Worm (Caenorhabditis elegans) whole organism, L3 larva: Measurements from ENCODE around the gene idpp-14.

ENCODE experiments used
- R02D3.7 ChIP-seq: fragments of 150-350 bp; optimal IDR thresholded peaks from 2 replicates; lab custom pipeline; 2014; ENCODE audit warnings: missing biosample characterization, missing genetic modification characterization
- ZK546.5 ChIP-seq: sonication (generic microtip); optimal IDR thresholded peaks from 2 replicates; lab custom pipeline; 2017; ENCODE audit warnings: missing biosample characterization, missing genetic modification characterization
- aly-2 ChIP-seq: fragments of 150-350 bp; optimal IDR thresholded peaks from 2 replicates; lab custom pipeline; 2014; ENCODE audit warnings: missing biosample characterization, missing genetic modification characterization
- ama-1 ChIP-seq: fragments of 150-350 bp; optimal IDR thresholded peaks from 2 replicates; lab custom pipeline; 2018
- ceh-16 ChIP-seq: sonication (generic microtip); optimal IDR thresholded peaks from 2 replicates; lab custom pipeline; 2017; ENCODE audit warnings: missing biosample characterization, missing genetic modification characterization
- ceh-28 ChIP-seq: fragments of 150-350 bp; optimal IDR thresholded peaks from 2 replicates; lab custom pipeline; 2014; ENCODE audit warnings: missing biosample characterization, missing genetic modification reagents, missing genetic modification characterization
- ceh-82 ChIP-seq: fragments of 150-350 bp; optimal IDR thresholded peaks from 2 replicates; lab custom pipeline; 2014; ENCODE audit warnings: missing biosample characterization, missing genetic modification characterization
- ceh-9 ChIP-seq: sonication (generic microtip); optimal IDR thresholded peaks from 2 replicates; lab custom pipeline; 2018; ENCODE audit warnings: missing biosample characterization, missing genetic modification characterization
- daf-12 ChIP-seq: fragments of 150-350 bp; optimal IDR thresholded peaks from 2 replicates; lab custom pipeline; 2014; ENCODE audit warnings: missing biosample characterization, missing genetic modification reagents, missing genetic modification characterization
- egl-27 ChIP-seq: sonication (generic microtip); optimal IDR thresholded peaks from 4 replicates; lab custom pipeline; 2017; ENCODE audit warnings: missing biosample characterization, missing genetic modification reagents, missing genetic modification characterization
- egl-5 ChIP-seq: fragments of 150-350 bp; optimal IDR thresholded peaks from 2 replicates; lab custom pipeline; 2017; ENCODE audit warnings: missing biosample characterization, missing genetic modification reagents, missing genetic modification characterization, inconsistent platforms
- elt-1 ChIP-seq: fragments of 150-350 bp; optimal IDR thresholded peaks from 2 replicates; lab custom pipeline; 2014; ENCODE audit warnings: missing biosample characterization, missing genetic modification characterization
- elt-2 ChIP-seq: sonication (generic microtip); optimal IDR thresholded peaks from 2 replicates; lab custom pipeline; 2016; ENCODE audit warnings: missing genetic modification reagents, mild to moderate bottlenecking, missing genetic modification characterization, missing compliant biosample characterization
- elt-3 ChIP-seq, 3 experiments: fragments of 150-350 bp in 1 of 3; sonication (generic microtip) in 2 of 3; optimal IDR thresholded peaks; 2 replicates in 2 of 3; 4 replicates in 1 of 3; lab custom pipeline; 2014 to 2017; ENCODE audit warnings: missing biosample characterization in 3 of 3, missing genetic modification characterization in 3 of 3
- eor-1 ChIP-seq, 2 experiments: fragments of 150-350 bp; optimal IDR thresholded peaks; 2 replicates each; lab custom pipeline; 2014 to 2018; ENCODE audit warnings: missing biosample characterization in 2 of 2, missing genetic modification characterization in 2 of 2
- fkh-10 ChIP-seq: sonication (generic microtip); optimal IDR thresholded peaks from 2 replicates; lab custom pipeline; 2017; ENCODE audit warnings: missing biosample characterization, missing genetic modification reagents, missing genetic modification characterization
- fkh-2 ChIP-seq: fragments of 150-350 bp; optimal IDR thresholded peaks from 2 replicates; lab custom pipeline; 2014; ENCODE audit warnings: missing biosample characterization, missing genetic modification reagents, missing genetic modification characterization
- fos-1 ChIP-seq: fragments of 150-350 bp; optimal IDR thresholded peaks from 2 replicates; lab custom pipeline; 2014; ENCODE audit warnings: missing biosample characterization, missing genetic modification characterization
- hmg-11 ChIP-seq: sonication (generic microtip); optimal IDR thresholded peaks from 2 replicates; lab custom pipeline; 2016; ENCODE audit warnings: missing genetic modification characterization, missing compliant biosample characterization
- jun-1 ChIP-seq: fragments of 150-350 bp; optimal IDR thresholded peaks from 2 replicates; lab custom pipeline; 2014; ENCODE audit warnings: missing biosample characterization, missing genetic modification reagents, missing genetic modification characterization
- lin-15B ChIP-seq: fragments of 150-350 bp; optimal IDR thresholded peaks from 2 replicates; lab custom pipeline; 2014; ENCODE audit warnings: missing biosample characterization, missing genetic modification characterization
- lin-39 ChIP-seq: fragments of 150-350 bp; optimal IDR thresholded peaks from 2 replicates; lab custom pipeline; 2018; ENCODE audit warnings: missing biosample characterization, missing genetic modification reagents, missing genetic modification characterization
- lsy-12 ChIP-seq: sonication (generic microtip); optimal IDR thresholded peaks from 2 replicates; lab custom pipeline; 2016; ENCODE audit warnings: mild to moderate bottlenecking, missing genetic modification characterization, missing compliant biosample characterization
- mdl-1 ChIP-seq: fragments of 150-350 bp; optimal IDR thresholded peaks from 2 replicates; lab custom pipeline; 2014; ENCODE audit warnings: missing biosample characterization, missing genetic modification characterization
- mml-1 ChIP-seq: fragments of 150-350 bp; sonication (generic microtip); optimal IDR thresholded peaks from 3 replicates; lab custom pipeline; 2014; ENCODE audit warnings: missing biosample characterization, missing genetic modification characterization
- nfya-1 ChIP-seq: sonication (generic microtip); optimal IDR thresholded peaks from 2 replicates; lab custom pipeline; 2017; ENCODE audit warnings: missing genetic modification characterization, mild to moderate bottlenecking, missing compliant biosample characterization, antibody characterized with exemption, moderate library complexity; ENCODE audit not compliant: insufficient read depth
- nhr-11 ChIP-seq: fragments of 150-350 bp; optimal IDR thresholded peaks from 2 replicates; lab custom pipeline; 2014; ENCODE audit warnings: missing biosample characterization, missing genetic modification characterization
- nhr-12 ChIP-seq: fragments of 150-350 bp; optimal IDR thresholded peaks from 2 replicates; lab custom pipeline; 2014; ENCODE audit warnings: missing biosample characterization, missing genetic modification characterization
- nhr-23 ChIP-seq: fragments of 150-350 bp; optimal IDR thresholded peaks from 2 replicates; lab custom pipeline; 2014; ENCODE audit warnings: missing biosample characterization, missing genetic modification reagents, missing genetic modification characterization
- nhr-237 ChIP-seq: fragments of 150-350 bp; optimal IDR thresholded peaks from 2 replicates; lab custom pipeline; 2014; ENCODE audit warnings: missing biosample characterization, missing genetic modification characterization
- nhr-25 ChIP-seq: sonication (generic microtip); optimal IDR thresholded peaks from 2 replicates; lab custom pipeline; 2017; ENCODE audit warnings: missing biosample characterization, missing genetic modification characterization
- nhr-28 ChIP-seq: fragments of 150-350 bp; optimal IDR thresholded peaks from 2 replicates; lab custom pipeline; 2014; ENCODE audit warnings: missing biosample characterization, missing genetic modification characterization
- nhr-43 ChIP-seq: sonication (generic microtip); optimal IDR thresholded peaks from 2 replicates; lab custom pipeline; 2016; ENCODE audit warnings: mild to moderate bottlenecking, missing genetic modification characterization, missing compliant biosample characterization; ENCODE audit not compliant: poor library complexity, severe bottlenecking
- nhr-67 ChIP-seq: fragments of 150-350 bp; optimal IDR thresholded peaks from 2 replicates; lab custom pipeline; 2014; ENCODE audit warnings: missing biosample characterization, missing genetic modification characterization
- nhr-76 ChIP-seq: fragments of 150-350 bp; sonication (generic microtip); optimal IDR thresholded peaks from 5 replicates; lab custom pipeline; 2014; ENCODE audit warnings: missing biosample characterization, missing genetic modification characterization
- nhr-77 ChIP-seq: fragments of 150-350 bp; optimal IDR thresholded peaks from 2 replicates; lab custom pipeline; 2014; ENCODE audit warnings: missing biosample characterization, missing genetic modification characterization
- pha-4 ChIP-seq: fragments of 150-350 bp; optimal IDR thresholded peaks from 2 replicates; lab custom pipeline; 2014; ENCODE audit warnings: missing biosample characterization, missing genetic modification reagents, missing genetic modification characterization
- pqm-1 ChIP-seq: fragments of 150-350 bp; optimal IDR thresholded peaks from 2 replicates; lab custom pipeline; 2017; ENCODE audit warnings: missing biosample characterization, missing genetic modification characterization, inconsistent platforms
- skn-1 ChIP-seq: fragments of 150-350 bp; optimal IDR thresholded peaks from 2 replicates; lab custom pipeline; 2014; ENCODE audit warnings: missing biosample characterization, missing genetic modification characterization
- snpc-4 ChIP-seq: fragments of 150-350 bp; optimal IDR thresholded peaks from 2 replicates; lab custom pipeline; 2014; ENCODE audit warnings: missing biosample characterization, missing genetic modification characterization
- tbx-2 ChIP-seq: sonication (generic microtip); optimal IDR thresholded peaks from 2 replicates; lab custom pipeline; 2016; ENCODE audit warnings: mild to moderate bottlenecking, missing genetic modification characterization, missing compliant biosample characterization
- unc-39 ChIP-seq: sonication (generic microtip); optimal IDR thresholded peaks from 4 replicates; lab custom pipeline; 2017; ENCODE audit warnings: missing biosample characterization, missing genetic modification characterization
- zag-1 ChIP-seq: fragments of 150-350 bp; optimal IDR thresholded peaks from 2 replicates; lab custom pipeline; 2014; ENCODE audit warnings: missing biosample characterization, missing genetic modification characterization
- ztf-11 ChIP-seq: fragments of 150-350 bp; optimal IDR thresholded peaks from 2 replicates; lab custom pipeline; 2014; ENCODE audit warnings: missing biosample characterization, missing genetic modification characterization
- ztf-4 ChIP-seq: fragments of 150-350 bp; optimal IDR thresholded peaks from 2 replicates; lab custom pipeline; 2014; ENCODE audit warnings: missing biosample characterization, missing genetic modification characterization

idpp-14 gene

DNA sequence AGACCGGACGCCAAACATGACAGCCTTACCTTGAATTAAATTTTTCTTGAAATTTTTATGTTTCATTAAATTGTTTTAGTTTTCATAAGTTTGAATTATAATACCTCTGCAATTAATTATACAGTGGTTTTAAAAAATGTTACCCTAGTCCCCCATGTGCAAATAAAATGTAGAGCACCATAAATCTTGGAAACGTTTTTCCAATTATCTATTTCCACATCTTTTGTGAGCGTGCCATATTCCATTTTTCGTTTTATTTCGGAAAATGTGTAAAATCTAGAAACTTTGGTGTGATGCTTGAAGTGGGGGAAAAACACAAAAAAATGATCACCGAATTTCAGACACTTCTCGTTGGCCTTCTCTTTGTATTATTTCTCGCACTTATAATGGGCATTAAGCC lies 40.5 kb downstream of the idpp-14 start:
- TF ChIP-seq fkh-2 (tag; lab: Kevin White, UChicago) (no peak), R02D3.7 (tag; lab: Kevin White, UChicago) (no peak), pqm-1 (no peak), zag-1 (tag; lab: Kevin White, UChicago) (no peak), daf-12 (tag; lab: Kevin White, UChicago) (no peak), mdl-1 (no peak), nhr-28 (tag; lab: Kevin White, UChicago) (no peak), ztf-11 (tag; lab: Kevin White, UChicago) (no peak), tbx-2 (no peak), nhr-25 (no peak), ceh-28 (tag; lab: Kevin White, UChicago) (no peak), nfya-1 (tag; lab: Kevin White, UChicago) (no peak), skn-1 (no peak), nhr-12 (tag; lab: Kevin White, UChicago) (no peak), nhr-77 (tag; lab: Kevin White, UChicago) (no peak), pha-4 (no peak), elt-3 (tag; optimal IDR thresholded peaks at IDR 0.05; lab: Kevin White, UChicago) (no peak), egl-5 (tag; lab: Kevin White, UChicago) (no peak), hmg-11 (tag; lab: Kevin White, UChicago) (no peak)

ce11 chrX:16124290-16124689 lies 42.1 kb downstream of the idpp-14 start:
- TF ChIP-seq ceh-9 (tag; lab: Kevin White, UChicago) (no peak), skn-1 (no peak), lin-15B (tag; lab: Kevin White, UChicago) (no peak), egl-5 (tag; lab: Kevin White, UChicago) (no peak), egl-27 (tag; lab: Kevin White, UChicago) (no peak), unc-39 (tag; lab: Kevin White, UChicago) (no peak), zag-1 (tag; lab: Kevin White, UChicago) (no peak), elt-2 (tag; lab: Kevin White, UChicago) (no peak)

- TF ChIP-seq nhr-43 (tag; lab: Kevin White, UChicago) = no peak
- no peak for TF ChIP-seq mdl-1
- no peak for TF ChIP-seq nhr-76
- no peak for TF ChIP-seq snpc-4 (tag; lab: Kevin White, UChicago)
- no peak for TF ChIP-seq mml-1 (tag; lab: Kevin White, UChicago)
- TF ChIP-seq tbx-2 = no peak
- no peak for TF ChIP-seq ceh-16 (tag; lab: Kevin White, UChicago)
- TF ChIP-seq elt-3 (tag; optimal IDR thresholded peaks at IDR 0.05; lab: Kevin White, UChicago) = no peak
Measured at ce11 chrX:16124794-16125193, 42.6 kb downstream of the idpp-14 start.

- TF ChIP-seq nhr-11 (no peak), aly-2 (tag; lab: Kevin White, UChicago) (no peak), skn-1 (no peak), unc-39 (tag; lab: Kevin White, UChicago) (no peak), nhr-77 (tag; lab: Kevin White, UChicago) (no peak), fos-1 (tag; lab: Kevin White, UChicago) (no peak), nhr-25 (no peak), mml-1 (tag; lab: Kevin White, UChicago) (no peak), fkh-10 (GFP tag; lab: Kevin White, UChicago) (peak; percentile 56), eor-1 (tag; optimal IDR thresholded peaks at IDR 0.05; lab: Kevin White, UChicago) (no peak), ceh-16 (tag; lab: Kevin White, UChicago) (no peak), snpc-4 (tag; lab: Kevin White, UChicago) (peak; percentile 11), nfya-1 (tag; lab: Kevin White, UChicago) (peak; percentile 65), daf-12 (tag; lab: Kevin White, UChicago) (no peak), pqm-1 (no peak), lin-39 (peak; percentile 75), elt-3 (tag; optimal IDR thresholded peaks at IDR 0.05; lab: Kevin White, UChicago) (no peak), ceh-82 (tag; lab: Kevin White, UChicago) (no peak), nhr-12 (tag; lab: Kevin White, UChicago) (no peak), egl-5 (tag; lab: Kevin White, UChicago) (no peak), ceh-9 (tag; lab: Kevin White, UChicago) (no peak), ZK546.5 (no peak), nhr-67 (tag; lab: Kevin White, UChicago) (no peak), nhr-43 (tag; lab: Kevin White, UChicago) (no peak), jun-1 (tag; lab: Kevin White, UChicago) (no peak), nhr-23 (no peak), R02D3.7 (tag; lab: Kevin White, UChicago) (no peak), elt-1 (tag; lab: Kevin White, UChicago) (no peak), mdl-1 (no peak), ztf-11 (tag; lab: Kevin White, UChicago) (no peak), lin-15B (tag; lab: Kevin White, UChicago) (peak; percentile 30), ztf-4 (no peak), egl-27 (tag; lab: Kevin White, UChicago) (no peak), hmg-11 (tag; lab: Kevin White, UChicago) (peak; percentile 26), tbx-2 (no peak), ama-1 (no peak), lsy-12 (tag; lab: Kevin White, UChicago) (no peak), nhr-237 (tag; lab: Kevin White, UChicago) (no peak), nhr-76 (no peak)
Measured at ce11 chrX:16128794-16129193, 46.6 kb downstream of the idpp-14 start, which contains the start of gene ZK1073.1. TSS of gene ZK1073.1 (minus strand) at chrX:16128865.
